Worm (Caenorhabditis elegans) whole organism, mixed stage, embryonic: ENCODE results near the gene gop-2.

Experiments used
- ces-1 ChIP-seq: fragments of 150-350 bp; optimal IDR thresholded peaks from 2 replicates; lab custom pipeline; 2014; ENCODE audit warnings: missing biosample characterization, missing genetic modification reagents, missing genetic modification characterization
- elt-3 ChIP-seq: fragments of 150-350 bp; optimal IDR thresholded peaks from 2 replicates; lab custom pipeline; 2014; ENCODE audit warnings: missing biosample characterization, missing genetic modification characterization
- lsy-2 ChIP-seq: fragments of 150-350 bp; optimal IDR thresholded peaks from 2 replicates; lab custom pipeline; 2014; ENCODE audit warnings: missing biosample characterization, missing genetic modification characterization
- mab-5 ChIP-seq: fragments of 150-350 bp; optimal IDR thresholded peaks from 2 replicates; lab custom pipeline; 2014; ENCODE audit warnings: missing biosample characterization, missing genetic modification characterization
- nhr-237 ChIP-seq: fragments of 150-350 bp; optimal IDR thresholded peaks from 2 replicates; lab custom pipeline; 2014; ENCODE audit warnings: missing biosample characterization, missing genetic modification characterization
- pha-4 ChIP-seq: fragments of 150-350 bp; optimal IDR thresholded peaks from 2 replicates; lab custom pipeline; 2018; ENCODE audit warnings: missing biosample characterization, missing genetic modification reagents, missing genetic modification characterization
- snpc-4 ChIP-seq: fragments of 150-350 bp; optimal IDR thresholded peaks from 2 replicates; lab custom pipeline; 2014; ENCODE audit warnings: missing biosample characterization, missing genetic modification characterization
- unc-62 ChIP-seq: fragments of 150-350 bp; optimal IDR thresholded peaks from 2 replicates; lab custom pipeline; 2014; ENCODE audit warnings: missing biosample characterization, missing genetic modification reagents, missing genetic modification characterization

- TF ChIP-seq lsy-2 (tag; lab: Kevin White, UChicago) (no peak), ces-1 (no peak), snpc-4 (tag; lab: Kevin White, UChicago) (no peak), unc-62 (GFP tag; lab: Kevin White, UChicago) (no peak), elt-3 (tag; lab: Kevin White, UChicago) (no peak), pha-4 (tag; lab: Kevin White, UChicago) (no peak), mab-5 (tag; lab: Kevin White, UChicago) (no peak), nhr-237 (tag; lab: Kevin White, UChicago) (no peak)
These were observed 46.9 kb downstream of the gop-2 start for ce11 chrIII:5305725-5306124.
